Fruit fly (Drosophila melanogaster): ENCODE measurements around the gene Nepl14.

- TF ChIP-seq cyc (GFP tag; optimal IDR thresholded peaks at IDR 0.05) (no peak), CG11294 (GFP tag; IDR thresholded peaks at IDR 0.05) (no peak), topi (GFP tag; optimal IDR thresholded peaks at IDR 0.05) (no peak), CG4318 (GFP tag; optimal IDR thresholded peaks at IDR 0.05) (peak; percentile 20), CG1621 (tag; optimal IDR thresholded peaks at IDR 0.05) (no peak), OdsH (GFP tag; optimal IDR thresholded peaks at IDR 0.05) (peak; percentile 49), Hr38 (GFP tag; optimal IDR thresholded peaks at IDR 0.05) (no peak), salr (GFP tag; optimal IDR thresholded peaks at IDR 0.05) (peak in 1 of 2 experiments; percentile 51), spab (GFP tag; optimal IDR thresholded peaks at IDR 0.05) (no peak), CG6854 (GFP tag; optimal IDR thresholded peaks at IDR 0.05) (no peak)
Observed at dm6 chr3R:22726031-22726770, 37.3 kb downstream of the Nepl14 start, which contains the start of gene RNF220.

All from whole organism, prepupa.